Worm (Caenorhabditis elegans): ENCODE measurements around the gene C45B11.8.
A peak's percentile ranks its signal among the peaks of the same experiment; 100 is the strongest.

Gene C45B11.8

ce11 chrV:11060239-11060984, 19.8 kb downstream of the C45B11.8 start, which contains the start of gene T04C12.11:
T04C12.11 (minus strand) TSS chrV:11060289.
- TF ChIP-seq mdl-1 (tag; optimal IDR thresholded peaks at IDR 0.05) (peak in 1 of 2 experiments; percentile 43), nhr-71 (tag; optimal IDR thresholded peaks at IDR 0.05) (peak; percentile 32), dsc-1 (tag; optimal IDR thresholded peaks at IDR 0.05) (no peak), elt-3 (tag; optimal IDR thresholded peaks at IDR 0.05) (peak in 1 of 6 experiments; percentile 32), tlp-1 (tag; optimal IDR thresholded peaks at IDR 0.05) (no peak), nhr-20 (tag; optimal IDR thresholded peaks at IDR 0.05) (peak; percentile 66), fos-1 (tag; optimal IDR thresholded peaks at IDR 0.05) (no peak), skn-1 (tag; optimal IDR thresholded peaks at IDR 0.05) (peak; percentile 10), zip-4 (GFP tag; optimal IDR thresholded peaks at IDR 0.05) (no peak), swsn-7 (tag; optimal IDR thresholded peaks at IDR 0.05) (no peak), nhr-28 (tag; optimal IDR thresholded peaks at IDR 0.05) (no peak), ceh-82 (tag; optimal IDR thresholded peaks at IDR 0.05) (no peak), lin-35 (GFP tag; optimal IDR thresholded peaks at IDR 0.05) (peak in 1 of 2 experiments; percentile 19), fkh-8 (tag; optimal IDR thresholded peaks at IDR 0.05) (no peak), blmp-1 (tag; optimal IDR thresholded peaks at IDR 0.05) (peak; percentile 99), ceh-63 (GFP tag; optimal IDR thresholded peaks at IDR 0.05) (no peak), sptf-1 (tag; optimal IDR thresholded peaks at IDR 0.05) (no peak), Y116A8C.19 (tag; optimal IDR thresholded peaks at IDR 0.05; ENCODE audit: borderline replicate concordance) (no peak), unc-62 (GFP tag; optimal IDR thresholded peaks at IDR 0.05) (no peak), mab-9 (GFP tag; IDR thresholded peaks at IDR 0.05) (no peak), snu-23 (GFP tag; optimal IDR thresholded peaks at IDR 0.05) (peak; percentile 65), xbp-1 (tag; optimal IDR thresholded peaks at IDR 0.05) (no peak), lin-14 (GFP tag; optimal IDR thresholded peaks at IDR 0.05) (peak; percentile 72), pag-3 (tag; optimal IDR thresholded peaks at IDR 0.05; ENCODE audit: borderline replicate concordance, insufficient read depth) (no peak), nhr-12 (tag; optimal IDR thresholded peaks at IDR 0.05) (no peak), fkh-10 (GFP tag; optimal IDR thresholded peaks at IDR 0.05) (no peak), C16A3.4 (tag; optimal IDR thresholded peaks at IDR 0.05) (peak; percentile 8), lsy-2 (tag; optimal IDR thresholded peaks at IDR 0.05) (peak in 1 of 2 experiments; percentile 30), nhr-85 (tag) (peak; percentile 85), mep-1 (tag; optimal IDR thresholded peaks at IDR 0.05) (peak; percentile 77), fkh-4 (tag; optimal IDR thresholded peaks at IDR 0.05; ENCODE audit: borderline replicate concordance) (no peak), efl-1 (optimal IDR thresholded peaks at IDR 0.05) (no peak), efl-1 (GFP tag; optimal IDR thresholded peaks at IDR 0.05 in 1 of 2) (peak in 1 of 2 experiments; percentile 64), rnt-1 (tag; optimal IDR thresholded peaks at IDR 0.05) (no peak)

- peak; percentile 62 for TF ChIP-seq lin-14 (GFP tag; optimal IDR thresholded peaks at IDR 0.05)
- TF ChIP-seq snu-23 (GFP tag; optimal IDR thresholded peaks at IDR 0.05), result peak; percentile 40
- no peak for TF ChIP-seq ces-1 (GFP tag; optimal IDR thresholded peaks at IDR 0.05)
- TF ChIP-seq isw-1 (GFP tag; IDR thresholded peaks at IDR 0.05), result no peak
- peak in 1 of 2 experiments; percentile 15 for TF ChIP-seq lin-35 (GFP tag; optimal IDR thresholded peaks at IDR 0.05)
- peak; percentile 70 for TF ChIP-seq nhr-85 (tag)
- no peak for TF ChIP-seq efl-1 (optimal IDR thresholded peaks at IDR 0.05)
- TF ChIP-seq efl-1 (GFP tag; optimal IDR thresholded peaks at IDR 0.05 in 1 of 2), result no peak
- no peak for TF ChIP-seq nhr-19 (GFP tag; conservative IDR thresholded peaks at IDR 0.05)
- peak; percentile 36 for TF ChIP-seq nhr-20 (tag; optimal IDR thresholded peaks at IDR 0.05)
- TF ChIP-seq nhr-71 (tag; optimal IDR thresholded peaks at IDR 0.05), result peak; percentile 12
- no peak for TF ChIP-seq ztf-11 (tag; optimal IDR thresholded peaks at IDR 0.05)
- peak; percentile 90 for TF ChIP-seq blmp-1 (tag; optimal IDR thresholded peaks at IDR 0.05)
- TF ChIP-seq mep-1 (tag; optimal IDR thresholded peaks at IDR 0.05), result peak; percentile 23
These were observed 21.3 kb downstream of the C45B11.8 start for ce11 chrV:11061887-11062286.

- no peak for TF ChIP-seq elt-3 (tag; optimal IDR thresholded peaks at IDR 0.05)
- no peak for TF ChIP-seq unc-130 (tag; optimal IDR thresholded peaks at IDR 0.05)
- TF ChIP-seq egl-27 (tag; optimal IDR thresholded peaks at IDR 0.05), result no peak
- TF ChIP-seq aha-1 (tag; optimal IDR thresholded peaks at IDR 0.05), result no peak
- TF ChIP-seq lin-39 (tag; optimal IDR thresholded peaks at IDR 0.05), result no peak
- TF ChIP-seq sptf-1 (tag; optimal IDR thresholded peaks at IDR 0.05), result no peak
- TF ChIP-seq ets-5 (GFP tag; IDR thresholded peaks at IDR 0.05), result no peak
- TF ChIP-seq isw-1 (GFP tag; IDR thresholded peaks at IDR 0.05), result no peak
- TF ChIP-seq unc-62 (GFP tag; optimal IDR thresholded peaks at IDR 0.05), result no peak
- no peak for TF ChIP-seq tbx-2 (tag; optimal IDR thresholded peaks at IDR 0.05)
- no peak for TF ChIP-seq sup-37 (GFP tag; optimal IDR thresholded peaks at IDR 0.05)
- no peak for TF ChIP-seq pag-3 (tag; optimal IDR thresholded peaks at IDR 0.05; ENCODE audit: borderline replicate concordance, insufficient read depth)
- no peak for TF ChIP-seq swsn-7 (tag; optimal IDR thresholded peaks at IDR 0.05)
- no peak for TF ChIP-seq ztf-4 (tag; optimal IDR thresholded peaks at IDR 0.05)
These were observed 22.5 kb downstream of the C45B11.8 start, which contains the start of gene T04C12.9 for ce11 chrV:11063115-11063514. T04C12.9 (minus strand) TSS chrV:11063215.

All from whole organism, L1 larva.